Worm (Caenorhabditis elegans) whole organism, midembryonic: ENCODE results near the gene cyp-13A2.

ENCODE experiments used
- flt-1 ChIP-seq: fragments of 200-800 bp; sonication (Bioruptor generic); IDR thresholded peaks from 2 replicates; pipeline ENCODE4 v1.3.6; 2022; ENCODE audit warnings: missing genetic modification characterization, missing compliant biosample characterization
- klf-2 ChIP-seq: fragments of 200-800 bp; sonication (Bioruptor generic); conservative IDR thresholded peaks from 2 replicates; pipeline ENCODE4 v1.3.6; 2022; ENCODE audit warnings: missing genetic modification reagents, missing genetic modification characterization, missing compliant biosample characterization
- tab-1 ChIP-seq: fragments of 200-800 bp; sonication (Bioruptor generic); IDR thresholded peaks from 2 replicates; pipeline ENCODE4 v1.3.6; 2022; ENCODE audit warnings: missing genetic modification characterization, missing compliant biosample characterization
- ztf-23 ChIP-seq: fragments of 200-800 bp; sonication (Bioruptor generic); IDR thresholded peaks from 2 replicates; pipeline ENCODE4 v1.3.6; 2022; ENCODE audit warnings: missing genetic modification reagents, missing genetic modification characterization, missing compliant biosample characterization

DNA sequence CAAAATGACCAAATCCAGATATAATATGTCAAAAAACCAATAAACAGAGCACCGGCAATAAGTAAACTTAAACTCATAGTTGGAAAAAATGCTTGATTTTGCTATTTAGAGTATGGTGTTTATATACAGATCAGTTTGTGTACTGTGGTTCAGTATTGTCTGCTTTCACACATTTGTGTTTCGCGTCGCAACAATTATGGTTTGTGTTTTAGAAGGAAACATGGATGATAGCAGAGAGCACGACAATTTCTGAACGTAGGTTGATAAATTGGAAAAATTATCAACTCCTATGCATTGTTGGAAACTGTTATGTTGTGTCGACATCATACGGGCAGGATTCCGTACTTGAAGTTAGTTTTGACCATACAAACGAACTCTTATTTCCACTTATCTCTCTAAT is 10.2 kb upstream of the cyp-13A2 start, which contains the start of gene cyp-13A4:
- TF ChIP-seq flt-1 (GFP tag; lab: Robert Waterston, UW) (no peak), klf-2 (GFP tag; lab: Robert Waterston, UW) (no peak), ztf-23 (no peak), tab-1 (GFP tag; lab: Robert Waterston, UW) (no peak)
